Fruit fly (Drosophila melanogaster) whole organism, prepupa: ENCODE results near the gene Sems.

Source experiments
- Blimp-1 ChIP-seq: fragments of 200-800 bp; sonication (Bioruptor generic); optimal IDR thresholded peaks from 3 replicates; lab custom pipeline; 2017; ENCODE audit warnings: missing biosample characterization, missing genetic modification characterization, mild to moderate bottlenecking, moderate library complexity, missing genetic modification reagents
- CG10631 ChIP-seq: fragments of 200-800 bp; sonication (Bioruptor generic); optimal IDR thresholded peaks from 2 replicates; lab custom pipeline; 2016; ENCODE audit warnings: missing biosample characterization, missing genetic modification characterization
- CG11294 ChIP-seq: fragments of 200-800 bp; sonication (Bioruptor generic); IDR thresholded peaks from 2 replicates; pipeline ENCODE4 v1.3.6; 2022; ENCODE audit warnings: missing biosample characterization, missing genetic modification characterization
- CG15336 ChIP-seq: fragments of 200-800 bp; sonication (Bioruptor generic); IDR thresholded peaks from 2 replicates; pipeline ENCODE4 v1.3.6; 2022; ENCODE audit warnings: missing biosample characterization, missing genetic modification characterization
- CG3032 ChIP-seq: fragments of 200-800 bp; optimal IDR thresholded peaks from 2 replicates; lab custom pipeline; 2019; ENCODE audit warnings: missing biosample characterization, mild to moderate bottlenecking, missing genetic modification characterization, moderate library complexity
- CG31627 ChIP-seq: fragments of 200-800 bp; sonication (Bioruptor generic); optimal IDR thresholded peaks from 3 replicates; lab custom pipeline; 2016; ENCODE audit warnings: missing biosample characterization, missing genetic modification characterization
- CG32006 ChIP-seq: fragments of 200-800 bp; sonication (Bioruptor generic); optimal IDR thresholded peaks from 3 replicates; lab custom pipeline; 2017; ENCODE audit warnings: missing biosample characterization, mild to moderate bottlenecking, missing genetic modification characterization
- CG3919 ChIP-seq: fragments of 200-800 bp; sonication (Bioruptor generic); optimal IDR thresholded peaks from 3 replicates; lab custom pipeline; 2016; ENCODE audit warnings: missing biosample characterization, missing genetic modification characterization
- CG6276 ChIP-seq: fragments of 200-800 bp; sonication (Bioruptor generic); optimal IDR thresholded peaks from 2 replicates; lab custom pipeline; 2017; ENCODE audit warnings: missing biosample characterization, mild to moderate bottlenecking, missing genetic modification characterization
- CG6792 ChIP-seq: fragments of 200-800 bp; sonication (Bioruptor generic); optimal IDR thresholded peaks from 3 replicates; lab custom pipeline; 2016; ENCODE audit warnings: missing biosample characterization, missing genetic modification characterization
- CG6808 ChIP-seq: fragments of 200-800 bp; sonication (Bioruptor generic); optimal IDR thresholded peaks from 3 replicates; lab custom pipeline; 2017; ENCODE audit warnings: missing biosample characterization, missing genetic modification characterization, mild to moderate bottlenecking, moderate library complexity, missing genetic modification reagents
- CG7368 ChIP-seq: fragments of 200-800 bp; sonication (Bioruptor generic); optimal IDR thresholded peaks from 3 replicates; lab custom pipeline; 2016; ENCODE audit warnings: missing biosample characterization, missing genetic modification characterization
- CG8119 ChIP-seq: fragments of 200-800 bp; sonication (Bioruptor generic); IDR thresholded peaks from 3 replicates; pipeline ENCODE4 v1.3.6; 2022; ENCODE audit warnings: missing biosample characterization, missing genetic modification characterization
- Eip75B ChIP-seq: fragments of 200-800 bp; sonication (Bioruptor generic); optimal IDR thresholded peaks from 3 replicates; lab custom pipeline; 2016; ENCODE audit warnings: missing biosample characterization, missing genetic modification characterization
- Eip78C ChIP-seq: fragments of 200-800 bp; sonication (Bioruptor generic); peaks from one replicate; lab custom pipeline; 2016; ENCODE audit warnings: missing biosample characterization, missing genetic modification characterization
- Ets21C ChIP-seq: fragments of 200-800 bp; sonication (Bioruptor generic); optimal IDR thresholded peaks from 3 replicates; lab custom pipeline; 2016; ENCODE audit warnings: missing biosample characterization, missing genetic modification characterization
- Ets96B ChIP-seq: fragments of 200-800 bp; optimal IDR thresholded peaks from 2 replicates; lab custom pipeline; 2019; ENCODE audit warnings: missing biosample characterization, mild to moderate bottlenecking, missing genetic modification characterization, moderate library complexity
- Hr39 ChIP-seq: fragments of 200-800 bp; sonication (Bioruptor generic); optimal IDR thresholded peaks from 2 replicates; lab custom pipeline; 2016; ENCODE audit warnings: missing biosample characterization, missing genetic modification characterization
- Hr4 ChIP-seq: fragments of 200-800 bp; sonication (Bioruptor generic); optimal IDR thresholded peaks from 3 replicates; lab custom pipeline; 2016; ENCODE audit warnings: missing biosample characterization, missing genetic modification characterization
- Lpt ChIP-seq: fragments of 200-800 bp; sonication (Bioruptor generic); optimal IDR thresholded peaks from 3 replicates; lab custom pipeline; 2016; ENCODE audit warnings: missing biosample characterization, missing genetic modification characterization
- Met ChIP-seq: fragments of 200-800 bp; sonication (Bioruptor generic); optimal IDR thresholded peaks from 3 replicates; lab custom pipeline; 2016; ENCODE audit warnings: missing biosample characterization, missing genetic modification characterization
- OdsH ChIP-seq: fragments of 200-800 bp; sonication (Bioruptor generic); optimal IDR thresholded peaks from 3 replicates; lab custom pipeline; 2016; ENCODE audit warnings: missing biosample characterization, missing genetic modification characterization
- Smox ChIP-seq: fragments of 200-800 bp; sonication (Bioruptor generic); optimal IDR thresholded peaks from 3 replicates; lab custom pipeline; 2016; ENCODE audit warnings: missing biosample characterization, missing genetic modification characterization
- Sox102F ChIP-seq: fragments of 200-800 bp; sonication (Bioruptor generic); optimal IDR thresholded peaks from 2 replicates; lab custom pipeline; 2016; ENCODE audit warnings: missing biosample characterization, mild to moderate bottlenecking, missing genetic modification characterization
- Sox14 ChIP-seq: fragments of 200-800 bp; sonication (Bioruptor generic); optimal IDR thresholded peaks from 3 replicates; lab custom pipeline; 2016; ENCODE audit warnings: missing biosample characterization, missing genetic modification characterization
- Sox15 ChIP-seq: fragments of 200-800 bp; sonication (Bioruptor generic); optimal IDR thresholded peaks from 3 replicates; lab custom pipeline; 2016; ENCODE audit warnings: missing biosample characterization, missing genetic modification characterization
- achi ChIP-seq: fragments of 200-800 bp; sonication (Bioruptor generic); optimal IDR thresholded peaks from 3 replicates; lab custom pipeline; 2016; ENCODE audit warnings: missing biosample characterization, missing genetic modification characterization
- acj6 ChIP-seq: fragments of 200-800 bp; sonication (Bioruptor generic); optimal IDR thresholded peaks from 3 replicates; lab custom pipeline; 2016; ENCODE audit warnings: missing biosample characterization, missing genetic modification characterization
- cyc ChIP-seq: fragments of 200-800 bp; sonication (Bioruptor generic); optimal IDR thresholded peaks from 3 replicates; lab custom pipeline; 2016; ENCODE audit warnings: missing biosample characterization, missing genetic modification characterization
- dsx ChIP-seq: fragments of 200-800 bp; optimal IDR thresholded peaks from 3 replicates; lab custom pipeline; 2019; ENCODE audit warnings: missing biosample characterization, mild to moderate bottlenecking, missing genetic modification characterization, moderate library complexity; ENCODE audit not compliant: poor library complexity, severe bottlenecking
- eg ChIP-seq: fragments of 200-800 bp; sonication (Bioruptor generic); IDR thresholded peaks from 3 replicates; pipeline ENCODE4 v1.3.6; 2022; ENCODE audit warnings: missing biosample characterization, missing genetic modification characterization
- esn ChIP-seq: fragments of 200-800 bp; sonication (Bioruptor generic); optimal IDR thresholded peaks from 2 replicates; lab custom pipeline; 2016; ENCODE audit warnings: missing biosample characterization, mild to moderate bottlenecking, missing genetic modification characterization, moderate library complexity
- fkh ChIP-seq: fragments of 200-800 bp; sonication (Bioruptor generic); optimal IDR thresholded peaks from 3 replicates; lab custom pipeline; 2017; ENCODE audit warnings: missing biosample characterization, mild to moderate bottlenecking, missing genetic modification characterization, moderate library complexity
- lz ChIP-seq: fragments of 200-800 bp; sonication (Bioruptor generic); optimal IDR thresholded peaks from 3 replicates; lab custom pipeline; 2016; ENCODE audit warnings: missing biosample characterization, missing genetic modification characterization
- net ChIP-seq: fragments of 200-800 bp; sonication (Bioruptor generic); optimal IDR thresholded peaks from 3 replicates; lab custom pipeline; 2016; ENCODE audit warnings: missing biosample characterization, missing genetic modification characterization
- pdm3 ChIP-seq: fragments of 200-800 bp; sonication (Bioruptor generic); optimal IDR thresholded peaks from 3 replicates; lab custom pipeline; 2016; ENCODE audit warnings: missing biosample characterization, missing genetic modification characterization
- salr ChIP-seq, 2 experiments: fragments of 200-800 bp; sonication (Bioruptor generic); optimal IDR thresholded peaks; 3 replicates each; lab custom pipeline; 2016 to 2018; ENCODE audit warnings: missing biosample characterization in 2 of 2, missing genetic modification characterization in 2 of 2, mild to moderate bottlenecking in 1 of 2
- spab ChIP-seq: fragments of 200-800 bp; sonication (Bioruptor generic); optimal IDR thresholded peaks from 2 replicates; lab custom pipeline; 2017; ENCODE audit warnings: missing biosample characterization, mild to moderate bottlenecking, missing genetic modification characterization, missing genetic modification reagents
- ss ChIP-seq, 2 experiments: fragments of 200-800 bp; sonication (Bioruptor generic); optimal IDR thresholded peaks; 2 replicates in 1 of 2; 3 replicates in 1 of 2; lab custom pipeline; 2017 to 2018; ENCODE audit warnings: mild to moderate bottlenecking in 2 of 2, missing biosample characterization in 2 of 2, missing genetic modification characterization in 2 of 2, moderate library complexity in 1 of 2
- svp ChIP-seq: fragments of 200-800 bp; sonication (Bioruptor generic); peaks from one replicate; lab custom pipeline; 2016; ENCODE audit warnings: missing biosample characterization, missing genetic modification characterization
- topi ChIP-seq: fragments of 200-800 bp; sonication (Bioruptor generic); optimal IDR thresholded peaks from 3 replicates; lab custom pipeline; 2016; ENCODE audit warnings: missing biosample characterization, missing genetic modification characterization
- vri ChIP-seq: fragments of 200-800 bp; sonication (Bioruptor generic); optimal IDR thresholded peaks from 3 replicates; lab custom pipeline; 2016; ENCODE audit warnings: missing biosample characterization, mild to moderate bottlenecking, missing genetic modification characterization

Sems gene

dm6 chr3L:20982544-20982943, 26.0 kb upstream of the Sems start (continued):
- TF ChIP-seq Lpt (no peak), vri (GFP tag; lab: Kevin White, UChicago) (no peak), cyc (no peak), eg (GFP tag; lab: Robert Waterston, UW) (no peak), Sox15 (GFP tag; lab: Kevin White, UChicago) (no peak), fkh (no peak), Ets96B (no peak), achi (peak; percentile 30), CG11294 (no peak), Eip78C (GFP tag; lab: Kevin White, UChicago) (no peak), acj6 (no peak), Hr4 (GFP tag; lab: Kevin White, UChicago) (peak; percentile 20), net (GFP tag; lab: Kevin White, UChicago) (no peak), ss (GFP tag; optimal IDR thresholded peaks at IDR 0.05; lab: Kevin White, UChicago) (no peak), CG8119 (GFP tag; lab: Robert Waterston, UW) (0 out of 3 replicates have a peak, but pooled peaks have one; percentile 13), Hr39 (GFP tag; lab: Kevin White, UChicago) (no peak), CG3919 (GFP tag; lab: Kevin White, UChicago) (peak; percentile 2), Sox14 (GFP tag; lab: Kevin White, UChicago) (no peak), salr (GFP tag; optimal IDR thresholded peaks at IDR 0.05; lab: Kevin White, UChicago) (no peak)

- TF ChIP-seq Eip75B (GFP tag; lab: Kevin White, UChicago): peak; percentile 46
- TF ChIP-seq spab: peak; percentile 16
- peak; percentile 36 for TF ChIP-seq lz
- no peak for TF ChIP-seq ss (GFP tag; optimal IDR thresholded peaks at IDR 0.05; lab: Kevin White, UChicago)
- no peak for TF ChIP-seq Blimp-1 (GFP tag; lab: Kevin White, UChicago)
- TF ChIP-seq CG32006 (GFP tag; lab: Kevin White, UChicago): peak; percentile 15
- peak; percentile 6 for TF ChIP-seq Ets21C
- TF ChIP-seq OdsH (GFP tag; lab: Kevin White, UChicago): peak; percentile 2
- peak; percentile 22 for TF ChIP-seq dsx
- peak; percentile 50 for TF ChIP-seq CG10631 (GFP tag; lab: Kevin White, UChicago)
- TF ChIP-seq topi (GFP tag; lab: Kevin White, UChicago): peak; percentile 37
- no peak for TF ChIP-seq CG7368
- peak; percentile 47 for TF ChIP-seq Met (GFP tag; lab: Kevin White, UChicago)
- peak; percentile 20 for TF ChIP-seq achi
- 0 out of 2 replicates have a peak, but pooled peaks have one; percentile 17 for TF ChIP-seq CG15336 (GFP tag; lab: Robert Waterston, UW)
- TF ChIP-seq CG3032 (tag; lab: Kevin White, UChicago): peak; percentile 27
- TF ChIP-seq CG6808 (GFP tag; lab: Kevin White, UChicago): peak; percentile 3
- peak; percentile 66 for TF ChIP-seq esn (GFP tag; lab: Kevin White, UChicago)
- TF ChIP-seq CG6276: no peak
- peak; percentile 20 for TF ChIP-seq CG3919 (GFP tag; lab: Kevin White, UChicago)
- no peak for TF ChIP-seq fkh
- peak; percentile 12 for TF ChIP-seq acj6
- TF ChIP-seq Smox: peak; percentile 17
- TF ChIP-seq Sox14 (GFP tag; lab: Kevin White, UChicago): peak; percentile 14
- TF ChIP-seq Ets96B: peak; percentile 32
- TF ChIP-seq net (GFP tag; lab: Kevin White, UChicago): no peak
- TF ChIP-seq cyc: peak; percentile 5
- TF ChIP-seq CG6792 (GFP tag; lab: Kevin White, UChicago): peak; percentile 10
- TF ChIP-seq Hr39 (GFP tag; lab: Kevin White, UChicago): peak; percentile 30
- peak; percentile 57 for TF ChIP-seq svp (GFP tag; lab: Kevin White, UChicago)
- no peak for TF ChIP-seq Sox15 (GFP tag; lab: Kevin White, UChicago)
- TF ChIP-seq CG31627 (GFP tag; lab: Kevin White, UChicago): peak; percentile 25
- TF ChIP-seq CG8119 (GFP tag; lab: Robert Waterston, UW): peak; percentile 19; the same call in 1 of the 3 replicates
- no peak for TF ChIP-seq pdm3 (GFP tag; lab: Kevin White, UChicago)
- TF ChIP-seq Sox102F (GFP tag; lab: Kevin White, UChicago): peak; percentile 24
Measured at dm6 chr3L:20981724-20982123, 25.2 kb upstream of the Sems start.
